Fruit fly (Drosophila melanogaster) whole organism, embryonic: ENCODE results near the gene Sec24CD.

Source experiments
- ATbp ChIP-seq: fragments of 200-800 bp; sonication (Bioruptor generic); optimal IDR thresholded peaks from 2 replicates; lab custom pipeline; 2017; ENCODE audit warnings: missing biosample characterization, mild to moderate bottlenecking, missing genetic modification characterization, missing genetic modification reagents
- Atf-2 ChIP-seq: fragments of 200-800 bp; sonication (Bioruptor generic); optimal IDR thresholded peaks from 2 replicates; lab custom pipeline; 2016; ENCODE audit warnings: missing biosample characterization, missing genetic modification characterization
- Atf3 ChIP-seq: fragments of 200-800 bp; sonication (Bioruptor generic); optimal IDR thresholded peaks from 3 replicates; lab custom pipeline; 2016; ENCODE audit warnings: missing biosample characterization, missing genetic modification characterization
- CG10959 ChIP-seq: fragments of 200-800 bp; sonication (Bioruptor generic); IDR thresholded peaks from 2 replicates; pipeline ENCODE4 v1.3.6; 2022; ENCODE audit warnings: missing biosample characterization, missing genetic modification characterization
- CG11560 ChIP-seq: fragments of 200-800 bp; sonication (Bioruptor generic); IDR thresholded peaks from 3 replicates; pipeline ENCODE4 v1.3.6; 2022; ENCODE audit warnings: missing biosample characterization, missing genetic modification characterization
- CG12236 ChIP-seq: fragments of 200-800 bp; sonication (Bioruptor generic); optimal IDR thresholded peaks from 2 replicates; lab custom pipeline; 2016; ENCODE audit warnings: missing biosample characterization, missing genetic modification characterization
- CG14014 ChIP-seq: fragments of 200-800 bp; sonication (Bioruptor generic); IDR thresholded peaks from 2 replicates; pipeline ENCODE4 v1.3.6; 2022; ENCODE audit warnings: missing biosample characterization, missing genetic modification characterization
- CG14710 ChIP-seq: fragments of 200-800 bp; sonication (Bioruptor generic); optimal IDR thresholded peaks from 3 replicates; lab custom pipeline; 2019; ENCODE audit warnings: missing biosample characterization, mild to moderate bottlenecking, missing genetic modification characterization, moderate library complexity
- CG17912 ChIP-seq: fragments of 200-800 bp; sonication (Bioruptor generic); optimal IDR thresholded peaks from 2 replicates; lab custom pipeline; 2018; ENCODE audit warnings: missing biosample characterization, mild to moderate bottlenecking, missing genetic modification characterization
- CG18262 ChIP-seq: fragments of 200-800 bp; optimal IDR thresholded peaks from 3 replicates; lab custom pipeline; 2019; ENCODE audit warnings: missing biosample characterization, mild to moderate bottlenecking, missing genetic modification characterization, moderate library complexity
- CG2199 ChIP-seq: fragments of 200-800 bp; sonication (Bioruptor generic); IDR thresholded peaks from 3 replicates; pipeline ENCODE4 v1.3.6; 2022; ENCODE audit warnings: missing biosample characterization, missing genetic modification characterization
- CG3281 ChIP-seq: fragments of 200-800 bp; sonication (Bioruptor generic); optimal IDR thresholded peaks from 3 replicates; lab custom pipeline; 2017; ENCODE audit warnings: missing biosample characterization, mild to moderate bottlenecking, missing genetic modification characterization
- CG33213 ChIP-seq: fragments of 200-800 bp; sonication (Bioruptor generic); optimal IDR thresholded peaks from 3 replicates; lab custom pipeline; 2016; ENCODE audit warnings: missing biosample characterization, missing genetic modification characterization
- CG3847 ChIP-seq: fragments of 200-800 bp; sonication (Bioruptor generic); IDR thresholded peaks from 2 replicates; pipeline ENCODE4 v1.3.6; 2022; ENCODE audit warnings: missing biosample characterization, missing genetic modification characterization
- CG6175 ChIP-seq: fragments of 200-800 bp; sonication (Bioruptor generic); IDR thresholded peaks from 3 replicates; pipeline ENCODE4 v1.3.6; 2022; ENCODE audit warnings: missing biosample characterization, missing genetic modification characterization
- CG8765 ChIP-seq: fragments of 200-800 bp; sonication (Bioruptor generic); IDR thresholded peaks from 2 replicates; pipeline ENCODE4 v1.3.6; 2022; ENCODE audit warnings: missing biosample characterization, missing genetic modification characterization
- D ChIP-seq, 2 experiments: fragments of 200-800 bp in 1 of 2; fragments of >200 bp in 1 of 2; sonication (Bioruptor generic) in 1 of 2; optimal IDR thresholded peaks; 2 replicates in 1 of 2; 3 replicates in 1 of 2; lab custom pipeline; 2017; ENCODE audit warnings: mild to moderate bottlenecking in 1 of 2, missing biosample characterization in 1 of 2, missing genetic modification characterization in 1 of 2, missing genetic modification reagents in 1 of 2
- D19B ChIP-seq: fragments of 200-800 bp; sonication (Bioruptor generic); optimal IDR thresholded peaks from 2 replicates; lab custom pipeline; 2017; ENCODE audit warnings: missing biosample characterization, mild to moderate bottlenecking, missing genetic modification characterization
- Dek ChIP-seq: fragments of 200-800 bp; sonication (Bioruptor generic); optimal IDR thresholded peaks from 3 replicates; lab custom pipeline; 2019; ENCODE audit warnings: missing biosample characterization, mild to moderate bottlenecking, missing genetic modification characterization, moderate library complexity
- Dll ChIP-seq: fragments of 200-800 bp; sonication (Bioruptor generic); IDR thresholded peaks from 4 replicates; pipeline ENCODE4 v1.3.6; 2022; ENCODE audit warnings: missing biosample characterization, missing genetic modification characterization; ENCODE audit not compliant: partially characterized antibody
- Fer3 ChIP-seq: fragments of 200-800 bp; sonication (Bioruptor generic); optimal IDR thresholded peaks from 2 replicates; lab custom pipeline; 2018; ENCODE audit warnings: missing biosample characterization, mild to moderate bottlenecking, missing genetic modification characterization, moderate library complexity
- HmgD ChIP-seq: fragments of 200-800 bp; sonication (Bioruptor generic); optimal IDR thresholded peaks from 3 replicates; lab custom pipeline; 2016; ENCODE audit warnings: missing biosample characterization, missing genetic modification characterization
- Hr3 ChIP-seq: fragments of 200-800 bp; sonication (Bioruptor generic); optimal IDR thresholded peaks from 3 replicates; lab custom pipeline; 2016; ENCODE audit warnings: missing biosample characterization, missing genetic modification characterization
- MTF-1 ChIP-seq: fragments of 200-800 bp; sonication (Bioruptor generic); optimal IDR thresholded peaks from 2 replicates; lab custom pipeline; 2018; ENCODE audit warnings: missing biosample characterization, mild to moderate bottlenecking, missing genetic modification characterization, borderline replicate concordance
- Nf-YC ChIP-seq: fragments of 200-800 bp; optimal IDR thresholded peaks from 3 replicates; lab custom pipeline; 2019; ENCODE audit warnings: missing biosample characterization, mild to moderate bottlenecking, missing genetic modification characterization, moderate library complexity
- Opbp ChIP-seq: fragments of 200-800 bp; sonication (Bioruptor generic); IDR thresholded peaks from 3 replicates; pipeline ENCODE4 v1.3.6; 2022; ENCODE audit warnings: missing biosample characterization, missing genetic modification characterization; ENCODE audit not compliant: partially characterized antibody
- Sox102F ChIP-seq: fragments of 200-800 bp; sonication (Bioruptor generic); optimal IDR thresholded peaks from 2 replicates; lab custom pipeline; 2018; ENCODE audit warnings: missing biosample characterization, mild to moderate bottlenecking, missing genetic modification characterization, moderate library complexity
- ara ChIP-seq: fragments of 200-800 bp; sonication (Bioruptor generic); IDR thresholded peaks from 2 replicates; pipeline ENCODE4 v1.3.6; 2022; ENCODE audit warnings: missing biosample characterization, missing genetic modification characterization
- chif ChIP-seq, 2 experiments: fragments of 200-800 bp; sonication (Bioruptor generic); optimal IDR thresholded peaks; 3 replicates each; lab custom pipeline; 2016; ENCODE audit warnings: missing biosample characterization in 2 of 2, missing genetic modification characterization in 2 of 2
- danr ChIP-seq: fragments of 200-800 bp; sonication (Bioruptor generic); IDR thresholded peaks from 2 replicates; pipeline ENCODE4 v1.3.6; 2022; ENCODE audit warnings: missing biosample characterization, missing genetic modification characterization
- exex ChIP-seq: fragments of 200-800 bp; sonication (Bioruptor generic); optimal IDR thresholded peaks from 4 replicates; lab custom pipeline; 2018; ENCODE audit warnings: missing biosample characterization, mild to moderate bottlenecking, missing genetic modification characterization, moderate library complexity
- gem ChIP-seq: fragments of 200-800 bp; sonication (Bioruptor generic); optimal IDR thresholded peaks from 2 replicates; lab custom pipeline; 2019; ENCODE audit warnings: missing biosample characterization, mild to moderate bottlenecking, missing genetic modification characterization, moderate library complexity
- grau ChIP-seq: fragments of 200-800 bp; optimal IDR thresholded peaks from 3 replicates; lab custom pipeline; 2019; ENCODE audit warnings: missing biosample characterization, mild to moderate bottlenecking, missing genetic modification characterization, moderate library complexity
- gt ChIP-seq: fragments of 200-800 bp; sonication (Bioruptor generic); IDR thresholded peaks from 2 replicates; pipeline ENCODE4 v1.3.6; 2022; ENCODE audit warnings: missing biosample characterization, missing genetic modification characterization
- h ChIP-seq: fragments of >200 bp; optimal IDR thresholded peaks from 2 replicates; lab custom pipeline; 2017
- insv ChIP-seq, 2 experiments: fragments of 200-800 bp; sonication (Bioruptor generic); optimal IDR thresholded peaks; 3 replicates each; lab custom pipeline; 2016 to 2018; ENCODE audit warnings: missing biosample characterization in 2 of 2, missing genetic modification characterization in 2 of 2
- jing ChIP-seq: fragments of 200-800 bp; sonication (Bioruptor generic); optimal IDR thresholded peaks from 2 replicates; lab custom pipeline; 2018; ENCODE audit warnings: missing biosample characterization, mild to moderate bottlenecking, missing genetic modification characterization
- knrl ChIP-seq: fragments of 200-800 bp; sonication (Bioruptor generic); IDR thresholded peaks from 3 replicates; pipeline ENCODE4 v1.3.6; 2022; ENCODE audit warnings: missing biosample characterization, missing genetic modification characterization; ENCODE audit not compliant: partially characterized antibody
- lov ChIP-seq, 2 experiments: fragments of 200-800 bp in 1 of 2; fragments of >200 bp in 1 of 2; sonication (Bioruptor generic) in 1 of 2; IDR thresholded peaks in 1 of 2; optimal IDR thresholded peaks in 1 of 2; 2 replicates in 1 of 2; 3 replicates in 1 of 2; pipeline versions ENCODE4 v1.3.6 to Lab custom; 2017 to 2022; ENCODE audit warnings: missing biosample characterization in 1 of 2, missing genetic modification characterization in 1 of 2
- mld ChIP-seq: fragments of 200-800 bp; sonication (Bioruptor generic); IDR thresholded peaks from 3 replicates; pipeline ENCODE4 v1.3.6; 2022; ENCODE audit warnings: missing biosample characterization, missing genetic modification characterization; ENCODE audit not compliant: partially characterized antibody
- pb ChIP-seq: fragments of 200-800 bp; sonication (Bioruptor generic); optimal IDR thresholded peaks from 3 replicates; lab custom pipeline; 2016; ENCODE audit warnings: missing biosample characterization, missing genetic modification characterization
- pho ChIP-seq: fragments of 200-800 bp; sonication (Bioruptor generic); optimal IDR thresholded peaks from 2 replicates; lab custom pipeline; 2016; ENCODE audit warnings: missing biosample characterization, missing genetic modification characterization
- ranshi ChIP-seq: fragments of 200-800 bp; sonication (Bioruptor generic); IDR thresholded peaks from 2 replicates; pipeline ENCODE4 v1.3.6; 2022; ENCODE audit warnings: missing biosample characterization, missing genetic modification characterization
- sd ChIP-seq: fragments of 200-800 bp; sonication (Bioruptor generic); optimal IDR thresholded peaks from 3 replicates; lab custom pipeline; 2018; ENCODE audit warnings: missing biosample characterization, mild to moderate bottlenecking, missing genetic modification characterization, moderate library complexity
- sug ChIP-seq: fragments of 200-800 bp; optimal IDR thresholded peaks from 2 replicates; lab custom pipeline; 2019; ENCODE audit warnings: missing biosample characterization, mild to moderate bottlenecking, missing genetic modification characterization, moderate library complexity
- toy ChIP-seq: fragments of 200-800 bp; sonication (Bioruptor generic); IDR thresholded peaks from 2 replicates; pipeline ENCODE4 v1.3.6; 2022; ENCODE audit warnings: missing biosample characterization, missing genetic modification characterization
- unc-4 ChIP-seq: fragments of 200-800 bp; sonication (Bioruptor generic); IDR thresholded peaks from 2 replicates; pipeline ENCODE4 v1.3.6; 2022; ENCODE audit warnings: missing biosample characterization, missing genetic modification characterization; ENCODE audit not compliant: partially characterized antibody
- yki ChIP-seq: fragments of >200 bp; optimal IDR thresholded peaks from 3 replicates; lab custom pipeline; 2018

Sec24CD gene

DNA sequence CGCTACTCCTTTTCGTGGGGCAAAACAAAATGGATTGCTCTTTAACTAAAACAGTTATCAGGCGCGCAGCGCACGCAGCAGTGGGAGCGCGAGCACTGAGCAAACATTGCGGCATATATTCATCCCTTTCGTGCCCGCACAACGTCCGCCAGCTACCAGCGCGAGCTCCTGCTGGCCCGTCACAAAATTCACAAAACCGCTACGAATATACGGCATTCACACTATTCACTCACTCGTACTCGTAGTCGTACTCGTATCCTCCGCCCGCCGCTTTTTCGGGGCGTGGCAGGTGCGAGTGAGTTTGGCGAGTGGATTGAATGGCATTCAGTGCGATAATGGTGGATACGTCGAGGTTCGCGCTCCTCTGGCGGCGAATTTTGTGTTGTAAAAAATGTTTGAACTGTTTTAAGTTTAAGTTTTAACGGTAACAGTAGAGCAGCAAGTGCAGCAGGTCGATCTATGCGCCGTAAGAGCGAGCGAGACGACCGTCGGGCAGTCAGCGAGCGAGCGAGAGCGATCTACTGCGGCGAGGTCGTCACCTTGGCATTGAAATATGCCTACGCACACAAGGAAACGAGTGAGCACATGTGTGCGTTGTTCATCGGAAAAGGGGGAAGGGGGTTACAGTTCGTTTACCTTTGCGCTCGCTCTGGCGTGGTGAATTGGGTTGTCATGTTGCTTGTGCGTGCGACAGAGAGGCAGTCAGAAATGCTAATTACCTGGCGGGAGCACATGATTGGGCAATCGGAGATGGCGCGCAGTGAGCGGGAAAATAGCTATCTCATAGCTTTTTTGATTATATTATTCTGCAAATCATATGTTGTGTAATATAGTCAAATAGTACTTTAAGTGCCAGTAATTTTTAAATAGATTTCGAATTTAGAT lies 39.8 kb downstream of the Sec24CD start (continued):
- peak; percentile 72 for TF ChIP-seq CG3281 (GFP tag; lab: Kevin White, UChicago)
- TF ChIP-seq CG33213 (GFP tag; lab: Kevin White, UChicago) = peak; percentile 63
- TF ChIP-seq CG17912 (GFP tag; lab: Kevin White, UChicago) = peak; percentile 81
- peak; percentile 77 for TF ChIP-seq gem (tag; lab: Kevin White, UChicago)
- no peak for TF ChIP-seq CG6175 (GFP tag; lab: Robert Waterston, UW)
- no peak for TF ChIP-seq yki (lab: Kevin White, UChicago)
- TF ChIP-seq jing (GFP tag; lab: Kevin White, UChicago) = no peak
- TF ChIP-seq Dek (tag; lab: Kevin White, UChicago) = peak; percentile 56
- peak; percentile 97 for TF ChIP-seq sd (tag; lab: Kevin White, UChicago)
- TF ChIP-seq exex (tag; lab: Kevin White, UChicago) = peak; percentile 64
- TF ChIP-seq CG10959 (GFP tag; lab: Robert Waterston, UW) = no peak
- peak in 1 of 2 experiments; percentile 56 for TF ChIP-seq insv (GFP tag; optimal IDR thresholded peaks at IDR 0.05; lab: Kevin White, UChicago)
- TF ChIP-seq ara (GFP tag; lab: Robert Waterston, UW) = no peak
- no peak for TF ChIP-seq CG14014 (GFP tag; lab: Robert Waterston, UW)
- peak; percentile 53 for TF ChIP-seq pho (GFP tag; lab: Kevin White, UChicago)
- TF ChIP-seq ATbp (GFP tag; lab: Kevin White, UChicago) = no peak
- no peak for TF ChIP-seq CG8765 (GFP tag; lab: Robert Waterston, UW)
- TF ChIP-seq knrl (GFP tag; lab: Robert Waterston, UW) = no peak
- TF ChIP-seq sug (tag; lab: Kevin White, UChicago) = peak; percentile 88
- TF ChIP-seq gt (GFP tag; lab: Robert Waterston, UW) = no peak
- TF ChIP-seq CG18262 (tag; lab: Kevin White, UChicago) = peak; percentile 72
- TF ChIP-seq danr (GFP tag; lab: Robert Waterston, UW) = no peak
- TF ChIP-seq lov (optimal IDR thresholded peaks at IDR 0.05; lab: Kevin White, UChicago) = no peak
- TF ChIP-seq lov (GFP tag; IDR thresholded peaks at IDR 0.05; lab: Robert Waterston, UW) = no peak
- peak; percentile 40 for TF ChIP-seq Sox102F (GFP tag; lab: Kevin White, UChicago)
- TF ChIP-seq CG2199 (GFP tag; lab: Robert Waterston, UW) = no peak
- no peak for TF ChIP-seq ranshi (GFP tag; lab: Robert Waterston, UW)
- peak; percentile 87 for TF ChIP-seq Nf-YC
- TF ChIP-seq Atf-2 = no peak
- TF ChIP-seq Hr3 (GFP tag; lab: Kevin White, UChicago) = peak; percentile 62
- TF ChIP-seq toy (GFP tag; lab: Robert Waterston, UW) = no peak
- TF ChIP-seq mld (GFP tag; lab: Robert Waterston, UW) = no peak
- TF ChIP-seq chif (GFP tag; optimal IDR thresholded peaks at IDR 0.05; lab: Kevin White, UChicago) = peak; percentile 9 to 10
- TF ChIP-seq Opbp (GFP tag; lab: Robert Waterston, UW) = no peak
- TF ChIP-seq Dll (GFP tag; lab: Robert Waterston, UW) = no peak
- peak; percentile 52 for TF ChIP-seq Fer3 (tag; lab: Kevin White, UChicago)
- TF ChIP-seq CG12236 (GFP tag; lab: Kevin White, UChicago) = no peak
- peak; percentile 68 for TF ChIP-seq grau
- no peak for TF ChIP-seq CG11560
- TF ChIP-seq HmgD (GFP tag; lab: Kevin White, UChicago) = peak; percentile 68
- no peak for TF ChIP-seq unc-4
- TF ChIP-seq D19B (GFP tag; lab: Kevin White, UChicago) = peak; percentile 55
- no peak for TF ChIP-seq h (lab: Kevin White, UChicago)
- TF ChIP-seq Atf3 (GFP tag; lab: Kevin White, UChicago) = no peak
- TF ChIP-seq MTF-1 (GFP tag; lab: Kevin White, UChicago) = peak; percentile 42
- no peak for TF ChIP-seq CG3847 (GFP tag; lab: Robert Waterston, UW)
- peak; percentile 53 for TF ChIP-seq pb (GFP tag; lab: Kevin White, UChicago)
- peak; percentile 38 for TF ChIP-seq CG14710 (tag; lab: Kevin White, UChicago)
- TF ChIP-seq D (optimal IDR thresholded peaks at IDR 0.05; lab: Kevin White, UChicago) = peak; percentile 91
- peak; percentile 16 for TF ChIP-seq D (GFP tag; optimal IDR thresholded peaks at IDR 0.05; lab: Kevin White, UChicago)
